Fruit fly (Drosophila melanogaster) whole organism, wandering third instar larva: ENCODE results near the gene CG10801.

Experiments used
- CG32264 ChIP-seq: fragments of 200-800 bp; sonication (Bioruptor generic); optimal IDR thresholded peaks from 2 replicates; lab custom pipeline; 2016; ENCODE audit warnings: missing biosample characterization, missing genetic modification characterization
- Dif ChIP-seq: fragments of 200-275, 200-300 bp; sonication (Bioruptor generic); optimal IDR thresholded peaks from 2 replicates; lab custom pipeline; 2018; ENCODE audit warnings: missing biosample characterization, missing genetic modification characterization; ENCODE audit not compliant: partially characterized antibody
- Mio ChIP-seq: sonication (Bioruptor generic); optimal IDR thresholded peaks from 2 replicates; lab custom pipeline; 2016; ENCODE audit warnings: missing biosample characterization, missing genetic modification characterization
- OdsH ChIP-seq: fragments of 200-800 bp; sonication (Bioruptor generic); optimal IDR thresholded peaks from 2 replicates; lab custom pipeline; 2016; ENCODE audit warnings: missing biosample characterization, mild to moderate bottlenecking, missing genetic modification characterization
- br ChIP-seq: fragments of 200-800 bp; sonication (Bioruptor generic); optimal IDR thresholded peaks from 2 replicates; lab custom pipeline; 2016; ENCODE audit warnings: missing biosample characterization, missing genetic modification characterization
- dmrt93B ChIP-seq: fragments of 200-800 bp; sonication (Bioruptor generic); optimal IDR thresholded peaks from 2 replicates; lab custom pipeline; 2018; ENCODE audit warnings: missing biosample characterization, mild to moderate bottlenecking, missing genetic modification characterization
- fru ChIP-seq: fragments of 200-800 bp; sonication (Bioruptor generic); optimal IDR thresholded peaks from 3 replicates; lab custom pipeline; 2016; ENCODE audit warnings: missing biosample characterization, mild to moderate bottlenecking, missing genetic modification characterization
- h ChIP-seq: fragments of 200-800 bp; sonication (Bioruptor generic); optimal IDR thresholded peaks from 3 replicates; lab custom pipeline; 2016; ENCODE audit warnings: missing biosample characterization, mild to moderate bottlenecking, missing genetic modification characterization
- lola ChIP-seq: fragments of >200 bp; optimal IDR thresholded peaks from 2 replicates; lab custom pipeline; 2017; ENCODE audit warnings: missing biosample characterization, missing genetic modification characterization
- psq ChIP-seq: fragments of 200-800 bp; sonication (Bioruptor generic); optimal IDR thresholded peaks from 3 replicates; lab custom pipeline; 2017; ENCODE audit warnings: missing biosample characterization, mild to moderate bottlenecking, missing genetic modification characterization, moderate library complexity
- sv ChIP-seq: fragments of 200-800 bp; sonication (Bioruptor generic); optimal IDR thresholded peaks from 3 replicates; lab custom pipeline; 2016; ENCODE audit warnings: missing biosample characterization, missing genetic modification characterization

DNA sequence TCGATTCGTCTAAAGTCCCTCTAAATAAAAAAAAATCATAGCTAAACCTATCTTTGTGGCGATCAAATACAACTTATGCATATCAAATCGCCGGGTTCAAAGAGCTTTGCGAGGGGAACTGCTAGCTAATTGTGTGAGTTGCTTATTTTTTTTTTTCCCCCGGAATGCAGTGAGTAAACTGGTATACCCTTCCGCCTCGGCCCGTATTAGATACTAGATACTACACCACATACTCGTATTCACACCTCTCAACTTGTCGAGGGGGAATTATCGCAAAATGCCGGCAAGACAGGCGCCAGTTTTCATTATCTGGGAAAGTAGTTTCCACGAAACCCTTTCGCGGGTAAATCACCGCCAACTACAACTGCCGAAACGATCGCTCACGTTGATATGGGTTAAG is 14.2 kb upstream of the CG10801 start:
- TF ChIP-seq OdsH (no peak), h (GFP tag; lab: Kevin White, UChicago) (no peak), psq (GFP tag; lab: Kevin White, UChicago) (no peak), dmrt93B (GFP tag; lab: Kevin White, UChicago) (no peak), lola (GFP tag; lab: Kevin White, UChicago) (no peak), Mio (GFP tag; lab: Kevin White, UChicago) (no peak), sv (GFP tag; lab: Kevin White, UChicago) (no peak), fru (GFP tag; lab: Kevin White, UChicago) (no peak), CG32264 (GFP tag; lab: Kevin White, UChicago) (no peak), Dif (GFP tag; lab: Kevin White, UChicago) (no peak), br (GFP tag; lab: Kevin White, UChicago) (no peak)
